Worm (Caenorhabditis elegans) whole organism, L3 larva: ENCODE measurements around the gene Y113G7A.22.

Experiments used
- elt-3 ChIP-seq, 3 experiments: fragments of 150-350 bp in 1 of 3; sonication (generic microtip) in 2 of 3; optimal IDR thresholded peaks; 2 replicates in 2 of 3; 4 replicates in 1 of 3; lab custom pipeline; 2014 to 2017; ENCODE audit warnings: missing biosample characterization in 3 of 3, missing genetic modification characterization in 3 of 3
- mdl-1 ChIP-seq: fragments of 150-350 bp; optimal IDR thresholded peaks from 2 replicates; lab custom pipeline; 2014; ENCODE audit warnings: missing biosample characterization, missing genetic modification characterization
- skn-1 ChIP-seq: fragments of 150-350 bp; optimal IDR thresholded peaks from 2 replicates; lab custom pipeline; 2014; ENCODE audit warnings: missing biosample characterization, missing genetic modification characterization
- unc-39 ChIP-seq: sonication (generic microtip); optimal IDR thresholded peaks from 4 replicates; lab custom pipeline; 2017; ENCODE audit warnings: missing biosample characterization, missing genetic modification characterization
- zag-1 ChIP-seq: fragments of 150-350 bp; optimal IDR thresholded peaks from 2 replicates; lab custom pipeline; 2014; ENCODE audit warnings: missing biosample characterization, missing genetic modification characterization

DNA sequence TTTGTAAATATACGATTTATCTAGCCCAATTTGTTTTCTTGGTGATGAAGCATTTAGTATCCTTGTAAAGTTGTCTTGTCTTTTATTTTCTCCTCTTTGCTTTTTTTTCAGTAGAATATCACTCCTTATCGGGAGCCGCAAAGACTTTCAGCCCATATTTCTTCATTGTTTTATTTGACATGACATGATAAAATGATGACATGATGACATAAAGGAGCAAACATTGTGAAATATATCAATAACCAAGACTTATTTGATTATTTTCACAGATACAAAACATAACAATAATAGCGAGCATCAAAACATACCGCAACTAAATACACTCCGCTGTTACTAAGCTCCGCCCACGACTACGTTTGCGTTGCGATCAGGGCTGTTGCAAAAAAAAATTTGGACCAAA is 30.7 kb upstream of the Y113G7A.22 start:
- no peak for TF ChIP-seq mdl-1 (tag; lab: Kevin White, UChicago)
- no peak for TF ChIP-seq zag-1 (tag; lab: Kevin White, UChicago)
- TF ChIP-seq skn-1 (tag; lab: Kevin White, UChicago), result peak; percentile 90
- TF ChIP-seq elt-3 (tag; optimal IDR thresholded peaks at IDR 0.05; lab: Kevin White, UChicago), result no peak
- no peak for TF ChIP-seq unc-39
